Fruit fly (Drosophila melanogaster) whole organism, wandering third instar larva: ENCODE data around the gene CG43880.
A peak's percentile ranks its signal among the peaks of the same experiment; 100 is the strongest.

Source experiments
- Myc ChIP-seq: fragments of >200 bp; optimal IDR thresholded peaks from 2 replicates; lab custom pipeline; 2017
- br ChIP-seq: fragments of 200-800 bp; sonication (Bioruptor generic); optimal IDR thresholded peaks from 2 replicates; lab custom pipeline; 2016; ENCODE audit warnings: missing biosample characterization, missing genetic modification characterization
- ey ChIP-seq: fragments of 200-800 bp; sonication (Bioruptor generic); optimal IDR thresholded peaks from 2 replicates; lab custom pipeline; 2016; ENCODE audit warnings: missing biosample characterization, missing genetic modification characterization
- foxo ChIP-seq, 2 experiments: fragments of 200-800 bp; sonication (Bioruptor generic); optimal IDR thresholded peaks; 2 replicates in 1 of 2; 3 replicates in 1 of 2; lab custom pipeline; 2016 to 2017; ENCODE audit warnings: missing biosample characterization in 2 of 2, missing genetic modification characterization in 2 of 2
- jim ChIP-seq: fragments of 175-275, 200-325 bp; sonication (Bioruptor generic); optimal IDR thresholded peaks from 2 replicates; lab custom pipeline; 2016; ENCODE audit warnings: missing biosample characterization, mild to moderate bottlenecking, missing genetic modification characterization

dm6 chr3L:7976081-7976483 lies 30.0 kb upstream of the CG43880 start, which contains the start of the genes HP4 and CG8209:
- TF ChIP-seq br (GFP tag; lab: Kevin White, UChicago) = no peak
- TF ChIP-seq ey (GFP tag; lab: Kevin White, UChicago) = peak; percentile 35
- no peak for TF ChIP-seq Myc
- TF ChIP-seq foxo (GFP tag; optimal IDR thresholded peaks at IDR 0.05; lab: Kevin White, UChicago) = peak in 1 of 2 experiments; percentile 85
- TF ChIP-seq jim (GFP tag; lab: Kevin White, UChicago) = no peak
